Fruit fly (Drosophila melanogaster) ovary, adult (tissue): ENCODE data around the gene Dh44.

Experiments
- CG17801 ChIP-seq: fragments of 200-800 bp; optimal IDR thresholded peaks from 2 replicates; lab custom pipeline; 2019; ENCODE audit warnings: missing biosample characterization, mild to moderate bottlenecking, missing genetic modification characterization, moderate library complexity; ENCODE audit not compliant: partially characterized antibody

The Dh44 gene

DNA sequence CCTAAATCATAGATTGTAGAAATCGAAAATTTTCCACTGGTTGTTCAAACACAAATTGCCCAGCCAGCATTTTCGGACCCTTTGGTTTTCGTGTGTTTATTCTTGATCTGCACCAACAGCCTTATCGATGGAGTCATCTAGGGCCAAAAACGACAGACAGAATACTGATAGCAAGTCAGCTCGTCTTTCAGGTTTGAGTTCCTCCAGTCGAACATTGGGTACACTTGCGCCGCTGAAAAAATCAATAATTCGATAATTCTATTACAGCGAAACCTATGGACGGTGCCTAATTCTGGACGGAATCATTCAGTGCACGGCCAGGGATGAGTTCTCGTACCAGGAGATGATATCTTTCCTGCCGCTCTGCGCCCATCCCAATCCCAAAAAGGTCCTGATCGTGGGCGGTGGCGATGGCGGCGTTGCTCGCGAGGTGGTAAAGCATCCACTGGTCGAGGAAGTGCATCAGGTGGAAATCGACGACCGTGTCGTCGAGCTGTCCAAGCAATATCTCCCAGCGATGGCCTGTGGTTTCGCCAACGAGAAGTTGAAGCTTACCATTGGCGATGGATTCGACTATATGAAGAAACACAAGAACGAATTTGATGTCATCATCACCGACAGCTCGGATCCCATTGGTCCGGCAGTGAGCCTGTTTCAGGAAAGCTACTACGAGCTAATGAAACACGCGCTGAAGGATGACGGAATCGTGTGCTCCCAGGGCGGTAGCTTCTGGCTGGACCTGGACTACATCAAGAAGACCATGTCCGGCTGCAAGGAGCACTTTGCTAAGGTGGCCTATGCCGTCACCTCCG, 5.7 kb upstream of the Dh44 start:
- TF ChIP-seq CG17801 (GFP tag; lab: Kevin White, UChicago): no peak

DNA sequence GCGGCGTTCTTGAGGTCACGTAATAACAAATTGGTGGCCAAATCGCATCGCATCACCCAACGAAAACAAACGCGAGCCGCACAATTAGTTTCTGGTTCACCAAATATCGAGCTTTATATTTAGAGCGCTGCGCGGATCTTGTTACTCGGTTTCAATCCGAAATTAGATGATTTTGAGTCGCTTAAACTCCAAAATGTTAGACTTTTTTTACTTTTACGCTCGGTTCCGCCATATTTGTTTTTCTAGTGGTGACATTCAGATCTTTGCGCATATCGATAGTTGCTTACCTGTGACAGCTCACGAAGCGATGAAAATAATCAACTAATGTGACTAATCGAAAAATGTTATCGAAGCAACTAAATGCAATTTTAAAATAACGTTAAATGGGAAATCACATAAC, 621 bp upstream of the Dh44 start, which contains the start of gene Scm:
TSS of gene Scm (minus strand) at position 251 of the 400 bp plus-strand sequence.
- peak; percentile 47 for TF ChIP-seq CG17801 (GFP tag; lab: Kevin White, UChicago)

DNA sequence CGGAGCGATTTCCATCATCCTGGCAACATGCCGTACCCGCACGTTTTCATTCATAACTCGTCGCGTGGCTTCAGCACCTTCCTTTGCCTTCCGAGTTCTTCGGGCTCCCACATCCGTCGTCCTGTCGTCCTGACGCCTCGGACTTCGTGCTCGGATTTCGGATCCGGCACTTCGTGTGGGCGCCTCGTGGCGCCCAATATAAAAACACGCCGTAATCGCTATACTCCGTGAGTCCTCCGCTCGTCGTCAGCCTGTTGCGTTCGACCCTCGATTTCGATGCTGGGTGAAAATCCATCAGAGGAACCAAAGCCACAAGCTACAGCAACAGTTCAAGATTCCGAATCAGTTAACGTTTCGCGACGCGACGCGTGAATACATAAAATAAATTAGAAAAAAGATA, 2.3 kb downstream of the Dh44 start:
- no peak for TF ChIP-seq CG17801 (GFP tag; lab: Kevin White, UChicago)

DNA sequence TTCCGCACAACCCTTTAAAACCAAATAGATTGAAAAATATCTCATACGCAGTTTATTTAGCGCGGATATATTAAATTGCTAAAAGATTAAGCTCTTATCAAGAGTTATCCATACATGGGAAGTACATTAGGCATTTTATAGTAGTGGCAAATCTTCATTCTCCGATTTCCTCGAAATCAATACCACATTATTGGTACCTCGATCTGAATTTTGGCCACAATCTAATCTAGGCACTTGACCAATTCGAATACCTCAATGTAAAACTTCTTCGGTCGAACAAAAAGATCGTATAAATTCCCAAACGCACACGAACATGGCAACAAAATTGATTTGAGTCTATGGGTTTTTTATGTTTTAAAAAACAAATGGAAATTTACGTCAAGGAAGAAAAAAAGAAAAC, 6.0 kb downstream of the Dh44 start:
- TF ChIP-seq CG17801 (GFP tag; lab: Kevin White, UChicago): no peak

DNA sequence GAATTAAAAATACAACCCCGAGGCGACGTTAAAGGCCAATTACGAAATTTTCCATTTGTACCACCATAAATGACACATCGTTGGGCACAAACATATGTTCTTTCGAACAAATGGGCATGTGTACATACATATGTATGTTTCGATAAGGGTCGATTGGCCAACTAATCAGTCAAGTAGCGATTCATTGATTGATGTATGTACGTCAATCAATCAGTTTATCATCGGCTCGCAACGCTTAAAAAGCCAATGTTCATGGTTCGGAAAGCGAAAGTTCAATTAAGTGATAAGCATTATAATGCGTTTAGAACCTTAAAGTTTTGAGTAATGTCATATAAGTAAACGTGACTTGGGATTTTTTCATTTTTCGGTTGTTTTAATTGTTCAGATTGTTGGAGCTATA, 6.6 kb downstream of the Dh44 start:
- TF ChIP-seq CG17801 (GFP tag; lab: Kevin White, UChicago): no peak

DNA sequence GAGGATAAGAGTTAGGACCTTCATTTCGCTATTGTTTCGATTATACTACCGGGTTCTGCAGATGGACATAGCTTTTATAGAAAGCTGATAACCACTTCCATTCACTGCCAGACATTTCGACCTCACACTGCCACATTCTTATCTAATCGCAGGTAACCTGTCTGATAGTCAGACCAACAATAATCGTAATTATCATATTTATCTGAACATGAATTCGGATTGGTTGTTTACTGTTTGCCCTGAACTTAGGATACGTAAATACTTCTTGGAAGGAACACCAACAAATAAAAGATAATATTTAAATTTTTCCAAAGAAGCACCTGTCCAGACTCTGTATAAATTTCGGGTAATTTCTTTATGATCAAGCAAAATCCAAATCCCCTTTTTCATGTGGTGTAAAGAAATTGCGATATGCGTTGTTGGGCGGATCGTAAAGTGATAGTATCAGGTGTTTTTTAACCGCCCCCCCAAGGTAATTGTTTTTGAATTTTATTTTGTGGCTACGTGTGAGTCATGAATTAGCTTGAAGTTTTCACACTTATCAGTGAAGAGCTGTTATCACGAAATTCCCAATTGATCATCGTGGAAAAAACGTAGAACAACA, 8.2 kb downstream of the Dh44 start, which contains the start of gene Fst:
TSS of gene Fst (minus strand) at position 51 of the 604 bp plus-strand sequence.
- TF ChIP-seq CG17801 (GFP tag; lab: Kevin White, UChicago): no peak

DNA sequence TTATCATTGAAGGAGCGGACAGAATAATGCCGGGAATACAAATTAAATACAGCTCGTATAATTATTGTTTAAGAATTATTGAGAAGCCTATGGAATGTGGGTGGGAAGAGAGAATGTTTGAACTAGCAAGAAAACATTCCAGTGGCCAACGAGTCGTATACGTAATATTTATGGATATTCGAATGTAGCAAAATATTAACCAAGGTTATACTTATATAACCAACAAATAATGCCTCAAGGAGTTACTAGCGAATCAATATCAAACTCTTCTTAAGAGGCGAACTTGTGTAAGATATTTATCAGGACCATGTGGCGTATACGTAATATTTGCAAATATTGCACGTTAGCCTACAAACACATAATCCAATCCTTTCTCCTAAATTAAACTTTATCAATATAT, 27.4 kb downstream of the Dh44 start:
- no peak for TF ChIP-seq CG17801 (GFP tag; lab: Kevin White, UChicago)

DNA sequence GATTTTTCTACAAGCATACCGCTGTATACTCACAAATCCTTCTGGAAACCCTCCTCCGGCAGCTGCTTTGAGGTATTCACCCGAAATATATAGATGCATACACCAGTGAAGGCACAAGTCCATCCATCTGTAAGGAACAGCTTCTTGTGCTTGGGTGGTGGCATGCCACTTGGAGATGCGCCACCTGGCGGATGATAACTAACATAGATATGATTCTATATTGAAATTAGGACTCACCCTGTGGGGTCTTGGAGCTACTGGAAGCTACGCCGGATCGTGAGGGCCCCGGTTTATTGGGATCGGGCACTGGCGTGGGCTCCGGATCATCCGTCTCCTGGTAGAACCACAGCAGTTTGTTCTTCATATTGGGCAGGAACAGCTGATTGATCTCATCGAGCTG, 35.2 kb downstream of the Dh44 start:
- no peak for TF ChIP-seq CG17801 (GFP tag; lab: Kevin White, UChicago)

DNA sequence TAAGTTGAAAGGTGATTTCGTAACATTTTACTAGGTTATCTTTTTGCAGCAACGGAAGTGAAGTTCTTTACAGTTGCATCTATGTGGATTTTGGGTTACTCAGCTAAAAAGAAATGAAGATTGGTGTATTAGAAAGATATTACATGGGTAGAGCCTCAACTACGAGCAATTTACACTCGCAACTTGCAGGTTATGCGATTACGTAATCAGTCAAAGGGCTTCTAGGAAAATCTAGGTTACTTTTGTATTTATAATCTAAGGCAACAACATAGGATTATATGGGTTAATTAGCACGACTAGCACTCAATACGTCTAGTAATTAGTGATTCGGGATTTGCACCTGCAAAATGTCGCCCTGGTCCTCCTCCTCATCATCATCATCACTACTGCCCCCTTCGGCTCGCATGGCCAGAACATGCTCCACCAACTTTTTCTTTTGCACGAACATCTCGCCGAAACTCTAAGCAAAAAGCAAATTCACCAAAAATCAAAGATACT, 36.3 kb downstream of the Dh44 start, which contains the start of gene Dhc1:
TSS of gene Dhc1 (minus strand) at position 448 of the 498 bp plus-strand sequence.
- no peak for TF ChIP-seq CG17801 (GFP tag; lab: Kevin White, UChicago)

DNA sequence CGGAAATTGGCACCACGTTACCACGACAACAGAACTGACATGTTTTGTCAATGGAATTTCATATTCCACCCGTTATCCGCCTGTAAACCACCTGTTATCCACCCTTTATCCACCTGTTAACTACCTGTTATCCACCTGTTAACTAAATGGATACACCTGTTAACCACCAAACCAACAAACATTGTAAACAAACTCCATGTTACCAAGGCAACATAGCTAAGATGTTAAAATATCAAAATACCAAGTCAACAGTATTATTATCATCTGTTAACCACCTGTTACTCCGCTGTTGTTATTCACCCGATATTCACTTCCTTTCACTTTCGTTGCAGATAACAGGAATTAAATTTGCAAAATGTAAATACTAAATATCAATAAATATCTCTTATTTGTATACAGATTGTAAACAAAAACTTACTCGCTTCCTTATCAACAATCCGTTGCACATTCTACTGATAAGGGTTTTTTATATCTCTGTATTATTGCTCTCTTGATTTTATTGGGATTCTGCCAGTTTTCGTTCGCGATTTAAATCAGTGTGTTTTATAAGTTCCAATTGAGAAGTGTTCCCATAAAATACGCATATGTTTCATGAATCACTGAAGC, 37.1 kb downstream of the Dh44 start, which contains the start of gene Nepl12:
TSS of gene Nepl12 (plus strand) at position 556 of the 606 bp plus-strand sequence.
- TF ChIP-seq CG17801 (GFP tag; lab: Kevin White, UChicago): no peak

DNA sequence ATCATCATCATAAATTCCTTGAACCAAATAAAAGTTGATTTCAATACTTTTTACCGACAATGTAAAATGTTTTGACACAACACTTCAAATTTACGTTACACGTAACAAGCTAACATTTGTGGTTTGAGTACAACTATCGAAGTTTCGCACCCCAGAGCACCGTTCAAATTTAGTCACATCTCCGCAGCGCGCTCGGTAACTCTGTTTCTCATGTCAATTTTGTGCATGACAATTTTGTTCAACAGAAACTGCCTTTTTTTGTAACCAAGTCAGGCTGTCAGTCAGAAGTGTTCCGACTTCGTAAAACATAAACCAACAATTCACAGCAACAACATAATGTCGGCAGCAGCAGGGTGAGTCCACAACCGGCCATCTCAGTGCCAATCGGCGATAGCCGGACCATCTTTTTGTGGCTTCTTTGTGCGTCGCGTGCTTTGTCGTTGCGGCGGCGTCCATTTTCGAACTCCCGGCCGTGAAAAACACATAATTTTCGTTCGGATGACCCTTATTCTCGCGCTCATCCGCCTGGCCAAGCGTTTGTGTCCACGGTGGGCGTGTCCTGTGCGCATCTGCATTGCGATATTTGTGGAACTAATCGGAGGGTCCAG, 39.9 kb downstream of the Dh44 start, which contains the start of gene p23:
TSS of gene p23 (plus strand) at position 194 of the 608 bp plus-strand sequence.
- no peak for TF ChIP-seq CG17801 (GFP tag; lab: Kevin White, UChicago)

DNA sequence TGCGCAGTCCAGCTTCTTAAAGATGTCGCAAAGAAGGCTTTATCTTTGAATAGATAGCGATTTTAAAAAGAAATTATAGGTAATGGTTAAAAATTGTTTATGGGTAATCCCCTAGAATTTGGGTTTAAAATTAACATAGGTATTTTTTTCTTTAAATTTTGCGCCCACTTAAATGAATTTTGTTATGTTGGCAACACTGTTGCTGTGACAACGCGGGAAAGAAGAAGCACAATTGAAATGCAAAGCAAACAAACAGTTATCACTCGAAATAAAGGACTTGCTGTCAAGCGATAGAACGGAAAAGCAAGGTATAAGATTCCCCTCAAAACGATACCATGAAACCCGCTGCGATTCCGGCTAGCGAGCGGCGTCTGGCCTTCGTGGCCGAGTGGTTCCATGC, 41.8 kb downstream of the Dh44 start, which contains the start of gene nmdyn-D7:
TSS of gene nmdyn-D7 (plus strand) at position 194 of the 400 bp plus-strand sequence.
- TF ChIP-seq CG17801 (GFP tag; lab: Kevin White, UChicago): no peak

DNA sequence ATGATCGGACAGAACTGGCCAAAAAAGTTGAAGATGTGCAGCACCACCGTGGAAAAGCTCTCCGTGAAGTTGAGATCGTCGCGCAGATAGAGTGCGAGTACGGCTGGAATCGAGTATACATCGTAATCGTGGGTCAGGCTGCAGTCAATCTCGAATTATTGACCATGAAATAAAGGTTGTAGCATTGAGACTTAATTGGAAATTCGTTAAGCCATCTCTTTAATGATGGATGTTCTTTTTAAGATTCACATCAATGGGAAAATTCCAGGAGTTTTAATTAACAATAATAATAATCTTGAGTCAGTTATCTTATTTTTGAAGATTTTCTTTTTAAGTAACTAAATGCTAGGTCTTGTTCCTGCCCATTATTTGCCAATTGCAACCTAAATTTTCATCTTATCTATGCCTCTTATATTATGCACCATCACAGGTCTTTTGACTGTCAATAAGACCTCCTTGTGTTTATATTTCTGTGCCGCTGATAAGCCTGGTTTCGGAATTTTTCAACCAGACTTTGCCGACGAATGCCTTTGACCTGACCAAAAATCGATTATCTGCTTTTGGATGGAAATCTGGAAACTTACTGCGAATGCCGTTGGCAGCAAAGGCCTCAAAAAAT, 45.2 kb downstream of the Dh44 start:
- no peak for TF ChIP-seq CG17801 (GFP tag; lab: Kevin White, UChicago)

DNA sequence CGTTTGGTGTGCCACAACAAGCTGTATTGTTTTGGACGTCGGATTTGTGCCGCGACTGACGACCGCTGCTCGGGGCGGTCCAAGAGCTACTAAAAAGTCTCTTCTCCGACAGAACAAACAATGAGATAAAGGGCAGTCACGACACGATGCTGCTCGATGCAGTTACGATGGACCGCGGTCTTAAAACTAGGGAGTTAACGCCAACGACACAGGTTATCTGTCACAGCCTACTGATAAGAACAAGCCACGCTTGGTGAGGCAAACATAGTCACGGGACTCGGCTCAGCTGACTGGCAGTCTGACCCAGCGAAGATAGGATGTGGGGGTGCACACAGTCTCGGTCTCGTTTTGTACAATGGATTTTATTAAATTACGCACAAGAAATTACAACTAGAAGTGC, 46.1 kb downstream of the Dh44 start, which contains the start of gene CG9444:
TSS of gene CG9444 (minus strand) at position 140 of the 400 bp plus-strand sequence.
- no peak for TF ChIP-seq CG17801 (GFP tag; lab: Kevin White, UChicago)
